Worm (Caenorhabditis elegans): ENCODE results near the gene ZK652.8.

DNA sequence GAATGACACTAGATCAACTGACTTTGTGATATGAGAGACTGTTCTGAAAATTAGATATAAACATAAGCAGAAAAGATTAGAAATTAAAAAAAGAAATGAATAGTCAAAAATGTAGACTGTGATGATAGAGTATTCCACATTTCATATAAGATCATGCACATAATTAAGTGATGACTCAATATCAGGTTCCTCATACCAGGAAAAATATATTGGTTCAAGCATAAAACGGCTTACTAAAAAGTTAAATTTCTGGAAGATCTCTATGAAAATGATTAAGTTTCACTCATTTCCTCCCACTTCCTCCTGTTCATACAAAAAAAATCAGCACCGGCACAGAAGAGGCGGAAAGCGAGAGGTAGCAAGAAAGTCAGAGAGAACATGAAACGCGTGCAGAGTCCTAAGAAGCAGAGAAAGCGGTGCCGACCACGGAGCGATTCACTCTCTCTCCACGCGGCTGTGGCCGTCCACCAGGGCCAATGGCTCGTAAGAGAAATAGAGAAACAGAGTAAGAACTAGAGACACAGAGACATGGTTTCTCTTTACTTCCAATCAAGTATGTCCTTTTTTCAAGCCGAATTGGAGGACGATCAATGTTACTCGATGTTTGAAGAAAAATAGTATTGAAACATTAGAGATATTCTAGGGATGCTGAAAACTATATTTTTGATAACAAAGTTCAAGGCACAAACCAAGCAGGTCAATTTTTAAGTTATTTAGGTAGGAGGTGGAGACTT, 48.3 kb upstream of the ZK652.8 start, which contains the start of the genes ZK688.5 and fahd-1:
- no peak for TF ChIP-seq zag-1 (tag; optimal IDR thresholded peaks at IDR 0.05)
- no peak for TF ChIP-seq nhr-77 (tag; optimal IDR thresholded peaks at IDR 0.05)
- no peak for TF ChIP-seq lin-13 (GFP tag; optimal IDR thresholded peaks at IDR 0.05)
- TF ChIP-seq nhr-28 (tag; optimal IDR thresholded peaks at IDR 0.05), result peak; percentile 72
- TF ChIP-seq jun-1 (tag; optimal IDR thresholded peaks at IDR 0.05), result no peak
